Worm (Caenorhabditis elegans): ENCODE data around the gene knl-1.
A peak's percentile ranks its signal among the peaks of the same experiment; 100 is the strongest.

knl-1 gene

DNA sequence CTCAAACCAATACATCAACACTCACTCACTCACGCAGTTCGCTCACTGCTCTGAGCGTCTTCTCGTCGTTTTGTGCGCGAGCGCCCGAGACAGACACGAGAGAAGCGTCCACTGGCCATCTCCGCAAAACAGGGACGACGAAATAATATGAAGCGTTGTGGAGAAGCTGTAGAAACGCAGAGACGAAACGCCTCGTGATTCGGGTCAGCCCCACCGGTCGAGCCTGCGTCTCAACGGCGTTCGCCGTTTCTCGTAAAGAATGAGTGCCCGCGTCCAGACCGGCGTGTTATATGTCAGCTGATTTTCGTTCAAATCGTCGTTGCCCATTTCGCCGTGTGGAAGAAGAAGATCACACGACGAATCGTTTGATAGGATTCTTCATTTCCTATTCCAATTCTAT is 22.9 kb upstream of the knl-1 start, which contains the start of gene fbxl-1 (continued):
- TF ChIP-seq snpc-1.3 (tag; optimal IDR thresholded peaks at IDR 0.05; ENCODE audit: insufficient read depth) (no peak), ceh-58 (GFP tag; IDR thresholded peaks at IDR 0.05) (no peak), F22D6.2 (tag; optimal IDR thresholded peaks at IDR 0.05) (peak; percentile 29), ama-1 (optimal IDR thresholded peaks at IDR 0.05) (no peak), ama-1 (GFP tag; optimal IDR thresholded peaks at IDR 0.05) (no peak), lir-1 (GFP tag; conservative IDR thresholded peaks at IDR 0.05) (peak; percentile 82), ZK185.1 (tag; optimal IDR thresholded peaks at IDR 0.05; ENCODE audit: poor library complexity, severe bottlenecking) (peak; percentile 41), ztf-18 (tag; optimal IDR thresholded peaks at IDR 0.05) (peak; percentile 45), K11D2.4 (GFP tag; IDR thresholded peaks at IDR 0.05) (peak; percentile 77; the same call in 1 of the 2 replicates), lin-35 (GFP tag; optimal IDR thresholded peaks at IDR 0.05) (no peak), mcd-1 (GFP tag; IDR thresholded peaks at IDR 0.05) (peak; percentile 72), let-526 (GFP tag; IDR thresholded peaks at IDR 0.05) (no peak; the same call in 1 of the 2 replicates), hlh-12 (tag; optimal IDR thresholded peaks at IDR 0.05) (no peak), madf-6 (GFP tag; IDR thresholded peaks at IDR 0.05) (peak; percentile 27; the same call in 1 of the 2 replicates), attf-6 (GFP tag; IDR thresholded peaks at IDR 0.05) (no peak), Y53G8AR.9 (GFP tag; conservative IDR thresholded peaks at IDR 0.05) (no peak), F39B2.1 (GFP tag; IDR thresholded peaks at IDR 0.05) (no peak), lsy-27 (tag; optimal IDR thresholded peaks at IDR 0.05; ENCODE audit: borderline replicate concordance, insufficient read depth) (no peak), lin-40 (tag; optimal IDR thresholded peaks at IDR 0.05) (peak; percentile 63), mxl-1 (tag; optimal IDR thresholded peaks at IDR 0.05) (no peak), Y95B8A.8 (GFP tag; IDR thresholded peaks at IDR 0.05) (no peak), Y56A3A.18 (GFP tag; IDR thresholded peaks at IDR 0.05) (no peak), F55B11.4 (tag; optimal IDR thresholded peaks at IDR 0.05; ENCODE audit: borderline replicate concordance, insufficient read depth) (no peak), madf-3 (GFP tag; IDR thresholded peaks at IDR 0.05) (no peak), nhr-90 (tag; optimal IDR thresholded peaks at IDR 0.05) (peak; percentile 47), bed-2 (GFP tag; IDR thresholded peaks at IDR 0.05) (no peak), B0035.1 (tag; optimal IDR thresholded peaks at IDR 0.05) (no peak), ztf-26 (tag; optimal IDR thresholded peaks at IDR 0.05) (peak; percentile 34), atf-7 (tag; optimal IDR thresholded peaks at IDR 0.05) (peak; percentile 16), let-607 (tag; optimal IDR thresholded peaks at IDR 0.05) (peak in 1 of 2 experiments; percentile 43), F52B5.7 (tag; optimal IDR thresholded peaks at IDR 0.05) (no peak), mel-28 (tag; optimal IDR thresholded peaks at IDR 0.05; ENCODE audit: borderline replicate concordance) (no peak), ztf-3 (GFP tag; optimal IDR thresholded peaks at IDR 0.05) (no peak), ceh-79 (tag; optimal IDR thresholded peaks at IDR 0.05) (no peak), ccch-3 (GFP tag; optimal IDR thresholded peaks at IDR 0.05) (no peak), ztf-25 (GFP tag; IDR thresholded peaks at IDR 0.05) (no peak), tbx-9 (tag; optimal IDR thresholded peaks at IDR 0.05; ENCODE audit: borderline replicate concordance) (no peak), C06A6.2 (GFP tag; conservative IDR thresholded peaks at IDR 0.05) (peak; percentile 53; the same call in 1 of the 2 replicates), nhr-27 (tag; optimal IDR thresholded peaks at IDR 0.05) (no peak), snpc-1.1 (tag; optimal IDR thresholded peaks at IDR 0.05; ENCODE audit: insufficient read depth) (no peak), lag-1 (GFP tag; IDR thresholded peaks at IDR 0.05) (no peak), T26A5.8 (tag; optimal IDR thresholded peaks at IDR 0.05) (no peak), snpc-4 (GFP tag; optimal IDR thresholded peaks at IDR 0.05) (no peak), snpc-4 (tag; optimal IDR thresholded peaks at IDR 0.05) (peak; percentile 19 to 56 (median 26)), F10E7.11 (tag; optimal IDR thresholded peaks at IDR 0.05) (no peak), tlf-1 (GFP tag; optimal IDR thresholded peaks at IDR 0.05) (peak; percentile 25), nfya-2 (GFP tag; IDR thresholded peaks at IDR 0.05) (no peak), die-1 (tag; optimal IDR thresholded peaks at IDR 0.05) (no peak), hmg-1.2 (GFP tag; IDR thresholded peaks at IDR 0.05) (peak; percentile 79; the same call in 1 of the 2 replicates)

Data from whole organism, young adult.